Fruit fly (Drosophila melanogaster): ENCODE data around the gene Agpat1.
A peak's percentile ranks its signal among the peaks of the same experiment; 100 is the strongest.

The Agpat1 gene

DNA sequence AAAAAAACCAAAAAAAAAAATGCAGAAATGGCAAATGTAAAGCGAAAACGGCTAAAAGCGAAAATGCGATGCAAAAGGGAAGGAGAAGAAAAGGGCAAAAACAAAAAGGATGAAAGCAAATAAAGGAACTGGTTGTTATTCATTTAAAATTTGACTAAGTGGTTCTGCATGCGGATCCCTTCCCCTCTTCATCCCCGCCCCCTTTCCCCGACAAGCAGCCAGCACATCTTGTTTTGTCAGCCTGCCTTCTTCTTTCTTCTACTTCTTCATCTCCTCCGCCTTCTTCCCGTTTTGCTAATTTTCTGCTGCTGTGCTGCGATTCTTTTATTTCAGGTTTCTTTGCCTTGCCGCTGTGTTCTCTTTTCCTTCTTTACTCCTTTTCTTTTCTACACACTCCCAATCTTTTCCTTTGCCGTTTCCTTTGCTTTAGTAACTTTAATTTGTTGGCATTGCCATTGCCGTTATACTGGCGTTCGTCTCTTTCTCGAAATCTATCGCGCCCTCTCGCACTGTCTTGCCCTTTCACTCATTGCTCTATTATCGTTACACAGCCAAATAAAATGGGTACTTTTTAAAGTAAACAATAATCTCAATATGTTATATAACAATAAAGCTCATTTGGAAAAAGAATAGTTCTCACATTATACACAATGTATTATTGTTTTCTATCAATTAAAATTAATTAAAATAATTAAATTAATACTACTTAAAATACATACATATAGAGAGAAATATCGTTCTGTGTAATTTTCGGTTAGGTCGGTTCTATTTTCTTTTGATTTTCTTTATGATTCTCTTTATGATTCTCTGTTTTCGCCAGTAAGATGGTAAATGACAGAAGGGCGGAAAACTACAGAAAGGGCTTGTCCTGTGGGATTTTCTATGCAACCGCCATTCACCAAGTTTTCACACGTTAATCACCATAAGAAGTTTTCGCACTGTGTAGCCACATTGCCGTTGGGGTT is 17.0 kb upstream of the Agpat1 start:
- TF ChIP-seq CG13204 (GFP tag; optimal IDR thresholded peaks at IDR 0.05) (peak; percentile 47), Snoo (tag; optimal IDR thresholded peaks at IDR 0.05) (peak; percentile 69), Pif1B (GFP tag; optimal IDR thresholded peaks at IDR 0.05) (peak; percentile 46), CG9948 (tag; optimal IDR thresholded peaks at IDR 0.05) (peak; percentile 71), CG14655 (GFP tag; optimal IDR thresholded peaks at IDR 0.05) (peak; percentile 79), gl (tag; optimal IDR thresholded peaks at IDR 0.05) (no peak), CG15710 (tag; optimal IDR thresholded peaks at IDR 0.05) (peak; percentile 65), Pif1A (GFP tag; optimal IDR thresholded peaks at IDR 0.05) (peak; percentile 31), D1 (tag; optimal IDR thresholded peaks at IDR 0.05) (no peak), CG8301 (tag; optimal IDR thresholded peaks at IDR 0.05) (peak; percentile 56), fd96Ca (GFP tag; IDR thresholded peaks at IDR 0.05) (no peak; the same call in 2 of the 3 replicates), CG8159 (tag; optimal IDR thresholded peaks at IDR 0.05) (peak; percentile 79), EcR (GFP tag; optimal IDR thresholded peaks at IDR 0.05) (peak; percentile 57), CG32121 (GFP tag; IDR thresholded peaks at IDR 0.05) (no peak), CG34367 (tag; optimal IDR thresholded peaks at IDR 0.05) (no peak), CG12605 (GFP tag; IDR thresholded peaks at IDR 0.05) (0 out of 2 replicates have a peak, but pooled peaks have one; percentile 14), CG17806 (tag; optimal IDR thresholded peaks at IDR 0.05) (peak; percentile 50)

DNA sequence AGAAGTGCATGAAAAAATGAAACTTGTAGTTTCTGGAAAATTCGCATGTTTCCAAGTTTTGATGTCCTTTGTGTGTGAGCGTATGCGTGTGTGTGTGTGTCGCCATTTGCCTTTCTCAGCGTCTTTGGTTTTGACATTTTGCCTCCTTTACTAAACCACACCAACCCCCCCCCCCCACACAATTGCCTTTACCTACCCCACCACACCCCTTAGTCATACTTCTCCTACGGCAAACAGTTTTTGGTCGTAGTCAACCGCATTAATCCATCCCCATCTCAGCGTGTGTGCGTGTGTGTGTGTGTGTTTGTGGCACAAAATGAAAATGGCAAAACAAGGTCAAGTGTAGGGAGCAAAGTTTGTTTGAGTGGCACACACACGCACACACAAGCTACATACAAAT is 16.1 kb upstream of the Agpat1 start:
- TF ChIP-seq CG32121 (GFP tag; IDR thresholded peaks at IDR 0.05) (no peak), EcR (GFP tag; optimal IDR thresholded peaks at IDR 0.05) (peak; percentile 1)

DNA sequence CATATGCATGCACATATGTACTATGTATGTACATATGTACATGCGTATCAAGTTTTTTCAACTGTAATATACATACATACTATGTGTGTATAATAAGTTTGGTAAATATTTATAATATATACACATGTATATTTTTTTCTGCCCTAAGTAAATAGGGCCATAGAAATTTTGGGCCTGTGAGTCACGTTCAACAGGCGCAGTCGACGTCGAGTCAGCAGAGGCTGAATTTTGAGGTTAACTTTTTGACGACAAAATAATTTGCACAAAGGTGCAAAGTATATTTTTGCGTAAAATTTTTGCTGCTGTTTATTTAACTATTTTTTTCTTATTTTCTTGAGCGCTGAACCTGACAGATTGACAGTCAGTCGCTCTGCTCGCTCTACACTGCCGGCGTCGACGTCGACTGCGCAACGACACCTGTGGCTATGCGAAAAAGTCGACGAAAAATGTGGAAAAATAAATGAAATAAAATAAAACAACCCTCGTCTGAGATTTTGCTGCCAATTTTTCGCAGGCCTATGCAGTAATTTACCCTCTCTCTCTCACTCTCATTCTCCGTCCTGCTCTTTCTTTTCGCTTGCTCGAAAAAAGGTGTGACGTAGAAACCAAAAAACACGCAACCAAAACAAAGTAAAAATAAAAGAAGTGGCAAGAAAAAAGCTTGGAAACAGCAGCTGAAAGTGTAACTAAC is 15.0 kb upstream of the Agpat1 start:
- no peak; the same call in 2 of the 3 replicates for TF ChIP-seq fd96Ca (GFP tag; IDR thresholded peaks at IDR 0.05)
- TF ChIP-seq EcR (GFP tag; optimal IDR thresholded peaks at IDR 0.05): peak; percentile 28
- peak; percentile 59 for TF ChIP-seq CG15710 (tag; optimal IDR thresholded peaks at IDR 0.05)
- peak; percentile 24; the same call in 1 of the 2 replicates for TF ChIP-seq Ets98B (GFP tag; IDR thresholded peaks at IDR 0.05)
- no peak for TF ChIP-seq CG13204 (GFP tag; optimal IDR thresholded peaks at IDR 0.05)
- peak; percentile 58 for TF ChIP-seq CG34367 (tag; optimal IDR thresholded peaks at IDR 0.05)
- TF ChIP-seq D1 (tag; optimal IDR thresholded peaks at IDR 0.05): peak; percentile 18
- TF ChIP-seq CG12605 (GFP tag; IDR thresholded peaks at IDR 0.05): peak; percentile 48
- TF ChIP-seq CG14655 (GFP tag; optimal IDR thresholded peaks at IDR 0.05): peak; percentile 32
- TF ChIP-seq CG32121 (GFP tag; IDR thresholded peaks at IDR 0.05): peak; percentile 67
- no peak for TF ChIP-seq CG10348 (GFP tag; IDR thresholded peaks at IDR 0.05)
- TF ChIP-seq gl (tag; optimal IDR thresholded peaks at IDR 0.05): peak; percentile 80
- no peak for TF ChIP-seq CG9948 (tag; optimal IDR thresholded peaks at IDR 0.05)
- TF ChIP-seq CG4496 (GFP tag; IDR thresholded peaks at IDR 0.05): peak; percentile 75; the same call in 2 of the 3 replicates
- peak; percentile 48 for TF ChIP-seq CG8159 (tag; optimal IDR thresholded peaks at IDR 0.05)
- TF ChIP-seq Pif1B (GFP tag; optimal IDR thresholded peaks at IDR 0.05): no peak
- no peak for TF ChIP-seq CG17806 (tag; optimal IDR thresholded peaks at IDR 0.05)
- 0 out of 2 replicates have a peak, but pooled peaks have one; percentile 44 for TF ChIP-seq rn (GFP tag; IDR thresholded peaks at IDR 0.05)
- peak; percentile 53 for TF ChIP-seq Pif1A (GFP tag; optimal IDR thresholded peaks at IDR 0.05)
- TF ChIP-seq CG8301 (tag; optimal IDR thresholded peaks at IDR 0.05): peak; percentile 14
- no peak for TF ChIP-seq Snoo (tag; optimal IDR thresholded peaks at IDR 0.05)

DNA sequence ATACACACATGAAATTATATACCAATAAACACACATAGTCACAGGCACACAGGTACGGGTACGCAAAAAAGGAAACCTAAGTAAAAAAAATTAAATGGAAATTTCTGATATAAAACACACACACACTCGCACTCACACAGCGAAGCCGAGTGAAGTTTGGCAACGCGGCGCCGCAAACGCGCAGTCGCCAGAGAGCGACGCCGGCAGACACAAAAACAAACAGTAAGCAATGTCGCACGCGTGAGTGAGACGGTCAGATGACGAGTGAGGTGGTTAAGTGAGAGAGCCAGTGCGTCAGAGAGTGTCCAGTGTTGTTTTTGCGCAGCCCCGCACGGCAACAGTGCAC is 14.5 kb upstream of the Agpat1 start:
- TF ChIP-seq CG10348 (GFP tag; IDR thresholded peaks at IDR 0.05) (0 out of 2 replicates have a peak, but pooled peaks have one; percentile 0), fd96Ca (GFP tag; IDR thresholded peaks at IDR 0.05) (peak; percentile 4; the same call in 2 of the 3 replicates), Ets98B (GFP tag; IDR thresholded peaks at IDR 0.05) (no peak; the same call in 1 of the 2 replicates), EcR (GFP tag; optimal IDR thresholded peaks at IDR 0.05) (peak; percentile 51), CG4496 (GFP tag; IDR thresholded peaks at IDR 0.05) (no peak), CG8301 (tag; optimal IDR thresholded peaks at IDR 0.05) (no peak)

DNA sequence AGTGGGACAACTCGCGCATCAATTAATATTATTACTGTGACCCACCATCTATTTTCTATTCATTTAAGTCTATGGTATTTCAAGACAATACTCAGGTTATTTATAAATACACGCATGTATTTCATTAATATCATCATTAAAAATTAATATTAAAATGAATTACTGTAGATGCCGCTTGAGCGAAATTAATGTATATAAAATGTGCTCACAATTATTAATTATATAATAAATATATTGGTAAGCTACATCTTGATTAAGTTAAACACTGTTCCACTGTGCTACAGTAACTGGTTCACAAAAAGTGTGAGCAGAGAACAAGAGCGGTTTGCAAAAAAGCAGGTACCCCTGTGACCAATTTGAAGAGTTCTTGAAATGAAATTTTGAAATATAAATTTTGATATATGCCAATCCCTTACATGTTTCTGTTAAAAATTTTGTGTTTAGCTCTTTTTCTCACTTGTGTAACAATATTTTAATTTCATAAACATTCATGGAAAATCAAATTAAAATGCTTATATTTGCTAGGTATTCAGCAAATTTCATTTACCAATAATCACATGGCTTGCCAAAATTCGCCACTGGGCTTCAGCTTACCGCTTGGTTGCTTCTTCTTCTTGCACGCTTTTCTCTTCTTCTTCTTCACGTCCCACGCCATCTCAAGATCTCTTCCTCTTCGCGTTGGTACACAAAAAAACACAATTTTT is 14.0 kb upstream of the Agpat1 start:
- TF ChIP-seq rn (GFP tag; IDR thresholded peaks at IDR 0.05) (peak; percentile 100), CG32121 (GFP tag; IDR thresholded peaks at IDR 0.05) (peak; percentile 100), CG17806 (tag; optimal IDR thresholded peaks at IDR 0.05) (peak; percentile 100), CG15710 (tag; optimal IDR thresholded peaks at IDR 0.05) (peak; percentile 100), Snoo (tag; optimal IDR thresholded peaks at IDR 0.05) (peak; percentile 100), EcR (GFP tag; optimal IDR thresholded peaks at IDR 0.05) (peak; percentile 26), fd96Ca (GFP tag; IDR thresholded peaks at IDR 0.05) (peak; percentile 99), gl (tag; optimal IDR thresholded peaks at IDR 0.05) (peak; percentile 99), CG14655 (GFP tag; optimal IDR thresholded peaks at IDR 0.05) (peak; percentile 100), CG34367 (tag; optimal IDR thresholded peaks at IDR 0.05) (peak; percentile 100), Ets98B (GFP tag; IDR thresholded peaks at IDR 0.05) (peak; percentile 99), CG4496 (GFP tag; IDR thresholded peaks at IDR 0.05) (peak; percentile 100), D1 (tag; optimal IDR thresholded peaks at IDR 0.05) (peak; percentile 100), Pif1A (GFP tag; optimal IDR thresholded peaks at IDR 0.05) (peak; percentile 100), CG10348 (GFP tag; IDR thresholded peaks at IDR 0.05) (peak; percentile 100), CG12605 (GFP tag; IDR thresholded peaks at IDR 0.05) (peak; percentile 99), Pif1B (GFP tag; optimal IDR thresholded peaks at IDR 0.05) (peak; percentile 99), CG13204 (GFP tag; optimal IDR thresholded peaks at IDR 0.05) (peak; percentile 99), CG8301 (tag; optimal IDR thresholded peaks at IDR 0.05) (peak; percentile 100), CG8159 (tag; optimal IDR thresholded peaks at IDR 0.05) (peak; percentile 100), CG9948 (tag; optimal IDR thresholded peaks at IDR 0.05) (peak; percentile 100)
